Worm (Caenorhabditis elegans): ENCODE data around the gene F47D12.6.

DNA sequence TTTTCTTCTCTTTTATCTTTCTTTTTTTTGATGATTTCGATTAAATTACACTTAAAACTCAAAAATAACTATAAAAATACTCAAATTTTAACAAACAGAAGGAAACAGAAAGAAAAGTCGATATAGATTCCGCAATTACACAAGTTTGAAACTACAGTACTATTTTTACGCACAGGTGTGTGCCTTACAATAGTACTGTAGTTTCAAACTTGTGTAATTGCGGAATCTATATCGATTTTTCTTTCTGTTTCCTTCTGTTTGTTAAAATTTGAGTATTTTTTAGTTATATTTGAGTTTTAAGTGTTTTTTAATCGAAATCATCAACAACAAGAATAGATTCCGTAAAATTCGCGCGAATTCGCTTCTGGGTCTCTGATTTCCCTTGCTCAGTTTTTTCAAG is 4.1 kb downstream of the F47D12.6 start:
- TF ChIP-seq ceh-8 (GFP tag; optimal IDR thresholded peaks at IDR 0.05) (no peak), pqm-1 (tag; optimal IDR thresholded peaks at IDR 0.05) (no peak), ces-1 (GFP tag; optimal IDR thresholded peaks at IDR 0.05) (no peak), vab-15 (tag; optimal IDR thresholded peaks at IDR 0.05) (no peak), ceh-82 (tag; optimal IDR thresholded peaks at IDR 0.05) (no peak), egl-27 (tag; optimal IDR thresholded peaks at IDR 0.05) (no peak), fkh-4 (tag; optimal IDR thresholded peaks at IDR 0.05; ENCODE audit: borderline replicate concordance) (no peak)
